Worm (Caenorhabditis elegans) whole organism, L2 larva: ENCODE results near the gene mrpl-32.

Experiments
- alr-1 ChIP-seq: fragments of 150-350 bp; optimal IDR thresholded peaks from 2 replicates; lab custom pipeline; 2014; ENCODE audit warnings: missing biosample characterization, missing genetic modification characterization
- ama-1 ChIP-seq: fragments of 150-350 bp; optimal IDR thresholded peaks from 2 replicates; lab custom pipeline; 2018; ENCODE audit warnings: inconsistent platforms
- egl-27 ChIP-seq: sonication (generic microtip); optimal IDR thresholded peaks from 3 replicates; lab custom pipeline; 2017; ENCODE audit warnings: missing biosample characterization, missing genetic modification reagents, missing genetic modification characterization
- elt-1 ChIP-seq: fragments of 150-350 bp; optimal IDR thresholded peaks from 2 replicates; lab custom pipeline; 2014; ENCODE audit warnings: missing biosample characterization, missing genetic modification characterization
- lin-11 ChIP-seq: fragments of 150-350 bp; sonication (generic microtip); optimal IDR thresholded peaks from 2 replicates; lab custom pipeline; 2014; ENCODE audit warnings: missing biosample characterization, missing genetic modification characterization, inconsistent platforms, mixed read lengths
- unc-39 ChIP-seq: fragments of 150-350 bp; optimal IDR thresholded peaks from 2 replicates; lab custom pipeline; 2014; ENCODE audit warnings: missing biosample characterization, missing genetic modification characterization

- TF ChIP-seq unc-39 (tag; lab: Kevin White, UChicago) (no peak), elt-1 (tag; lab: Kevin White, UChicago) (no peak), lin-11 (no peak), ama-1 (lab: Kevin White, UChicago) (no peak), alr-1 (no peak), egl-27 (tag; lab: Kevin White, UChicago) (no peak)
These were observed 30.8 kb downstream of the mrpl-32 start, which contains the start of gene F42H10.6 for ce11 chrIII:8480355-8480754.
